Fruit fly (Drosophila melanogaster) whole organism, embryonic: ENCODE measurements around the gene THG.

Source experiments
- Bgb ChIP-seq: fragments of 200-800 bp; sonication (Bioruptor generic); IDR thresholded peaks from 2 replicates; pipeline ENCODE4 v1.3.6; 2022; ENCODE audit warnings: missing biosample characterization, missing genetic modification characterization; ENCODE audit not compliant: partially characterized antibody
- Blimp-1 ChIP-seq: fragments of 200-800 bp; sonication (Bioruptor generic); optimal IDR thresholded peaks from 3 replicates; lab custom pipeline; 2018; ENCODE audit warnings: missing biosample characterization, missing genetic modification characterization, mild to moderate bottlenecking, moderate library complexity, missing genetic modification reagents
- CG1024 ChIP-seq: fragments of 200-800 bp; sonication (Bioruptor generic); IDR thresholded peaks from 2 replicates; pipeline ENCODE4 v1.3.6; 2022; ENCODE audit warnings: missing biosample characterization, missing genetic modification characterization
- CG10543 ChIP-seq: fragments of 200-800 bp; sonication (Bioruptor generic); optimal IDR thresholded peaks from 3 replicates; lab custom pipeline; 2017; ENCODE audit warnings: missing biosample characterization, mild to moderate bottlenecking, missing genetic modification characterization, moderate library complexity
- CG10654 ChIP-seq: fragments of 200-800 bp; sonication (Bioruptor generic); optimal IDR thresholded peaks from 2 replicates; lab custom pipeline; 2016; ENCODE audit warnings: missing biosample characterization, missing genetic modification characterization
- CG12155 ChIP-seq: fragments of 200-800 bp; sonication (Bioruptor generic); optimal IDR thresholded peaks from 3 replicates; lab custom pipeline; 2016; ENCODE audit warnings: missing biosample characterization, missing genetic modification characterization
- CG12219 ChIP-seq: fragments of 200-800 bp; sonication (Bioruptor generic); optimal IDR thresholded peaks from 3 replicates; lab custom pipeline; 2018; ENCODE audit warnings: missing biosample characterization, mild to moderate bottlenecking, missing genetic modification characterization
- CG17359 ChIP-seq: fragments of 200-800 bp; sonication (Bioruptor generic); optimal IDR thresholded peaks from 3 replicates; lab custom pipeline; 2018; ENCODE audit warnings: missing biosample characterization, mild to moderate bottlenecking, missing genetic modification characterization, moderate library complexity
- CG18011 ChIP-seq: fragments of 200-800 bp; sonication (Bioruptor generic); optimal IDR thresholded peaks from 2 replicates; lab custom pipeline; 2017; ENCODE audit warnings: missing biosample characterization, missing genetic modification characterization, mild to moderate bottlenecking, moderate library complexity, missing genotype
- CG18764 ChIP-seq: fragments of 200-800 bp; sonication (Bioruptor generic); optimal IDR thresholded peaks from 3 replicates; lab custom pipeline; 2016; ENCODE audit warnings: missing biosample characterization, missing genetic modification characterization
- CG2120 ChIP-seq: fragments of 200-800 bp; sonication (Bioruptor generic); optimal IDR thresholded peaks from 3 replicates; lab custom pipeline; 2016; ENCODE audit warnings: missing biosample characterization, missing genetic modification characterization
- CG32532 ChIP-seq: fragments of 200-800 bp; sonication (Bioruptor generic); IDR thresholded peaks from 2 replicates; pipeline ENCODE4 v1.3.6; 2022; ENCODE audit warnings: missing biosample characterization, missing genetic modification characterization
- CG34224 ChIP-seq: fragments of 200-800 bp; sonication (Bioruptor generic); IDR thresholded peaks from 3 replicates; pipeline ENCODE4 v1.3.6; 2022; ENCODE audit warnings: missing biosample characterization, missing genetic modification characterization; ENCODE audit not compliant: partially characterized antibody
- CG5953 ChIP-seq: fragments of 200-800 bp; sonication (Bioruptor generic); IDR thresholded peaks from 2 replicates; pipeline ENCODE4 v1.3.6; 2022; ENCODE audit warnings: missing biosample characterization, missing genetic modification characterization
- CG6765 ChIP-seq: fragments of 200-800 bp; sonication (Bioruptor generic); optimal IDR thresholded peaks from 3 replicates; lab custom pipeline; 2017; ENCODE audit warnings: missing biosample characterization, mild to moderate bottlenecking, missing genetic modification characterization
- CG8944 ChIP-seq: fragments of 200-800 bp; sonication (Bioruptor generic); optimal IDR thresholded peaks from 3 replicates; lab custom pipeline; 2016; ENCODE audit warnings: missing biosample characterization, missing genetic modification characterization
- CkIIα-i1 ChIP-seq: fragments of 200-800 bp; sonication (Bioruptor generic); IDR thresholded peaks from 2 replicates; pipeline ENCODE4 v1.3.6; 2022; ENCODE audit warnings: missing biosample characterization, missing genetic modification characterization
- D ChIP-seq, 2 experiments: fragments of 200-800 bp in 1 of 2; fragments of >200 bp in 1 of 2; sonication (Bioruptor generic) in 1 of 2; optimal IDR thresholded peaks; 2 replicates in 1 of 2; 3 replicates in 1 of 2; lab custom pipeline; 2017; ENCODE audit warnings: mild to moderate bottlenecking in 1 of 2, missing biosample characterization in 1 of 2, missing genetic modification characterization in 1 of 2, missing genetic modification reagents in 1 of 2
- Eip74EF ChIP-seq, 2 experiments: fragments of 200-800 bp in 1 of 2; fragments of >200 bp in 1 of 2; sonication (Bioruptor generic) in 1 of 2; optimal IDR thresholded peaks; 2 replicates each; lab custom pipeline; 2017 to 2019; ENCODE audit warnings: missing biosample characterization in 2 of 2, missing genetic modification characterization in 2 of 2, mild to moderate bottlenecking in 1 of 2, moderate library complexity in 1 of 2
- Fer1 ChIP-seq: fragments of 200-800 bp; sonication (Bioruptor generic); optimal IDR thresholded peaks from 2 replicates; lab custom pipeline; 2017; ENCODE audit warnings: missing biosample characterization, mild to moderate bottlenecking, missing genetic modification characterization
- H2.0 ChIP-seq: fragments of 200-800 bp; sonication (Bioruptor generic); IDR thresholded peaks from 2 replicates; pipeline ENCODE4 v1.3.6; 2022; ENCODE audit warnings: missing biosample characterization, missing genetic modification characterization
- Med ChIP-seq: fragments of 200-800 bp; sonication (Bioruptor generic); peaks from one replicate; lab custom pipeline; 2016; ENCODE audit warnings: missing biosample characterization, missing genetic modification characterization, mild to moderate bottlenecking, inconsistent platforms, moderate library complexity
- NC2α ChIP-seq: fragments of 200-800 bp; sonication (Bioruptor generic); optimal IDR thresholded peaks from 2 replicates; lab custom pipeline; 2016; ENCODE audit warnings: missing biosample characterization, missing genetic modification characterization
- Nf-YB ChIP-seq: fragments of 200-800 bp; sonication (Bioruptor generic); optimal IDR thresholded peaks from 3 replicates; lab custom pipeline; 2019; ENCODE audit warnings: missing biosample characterization, mild to moderate bottlenecking, missing genetic modification characterization, moderate library complexity
- Oaz ChIP-seq: fragments of 200-800 bp; sonication (Bioruptor generic); IDR thresholded peaks from 2 replicates; pipeline ENCODE4 v1.3.6; 2022; ENCODE audit warnings: missing biosample characterization, missing genetic modification characterization
- Optix ChIP-seq: fragments of 200-800 bp; sonication (Bioruptor generic); IDR thresholded peaks from 3 replicates; pipeline ENCODE4 v1.3.6; 2022; ENCODE audit warnings: missing biosample characterization, missing genetic modification characterization
- abd-A ChIP-seq: fragments of 200-800 bp; sonication (Bioruptor generic); optimal IDR thresholded peaks from 3 replicates; lab custom pipeline; 2019; ENCODE audit warnings: missing biosample characterization, mild to moderate bottlenecking, missing genetic modification characterization, moderate library complexity
- amos ChIP-seq: fragments of 200-800 bp; sonication (Bioruptor generic); IDR thresholded peaks from 2 replicates; pipeline ENCODE4 v1.3.6; 2022; ENCODE audit warnings: missing biosample characterization, missing genetic modification characterization; ENCODE audit not compliant: partially characterized antibody
- ato ChIP-seq: fragments of 200-800 bp; sonication (Bioruptor generic); IDR thresholded peaks from 2 replicates; pipeline ENCODE4 v1.3.6; 2022; ENCODE audit warnings: missing biosample characterization, missing genetic modification characterization; ENCODE audit not compliant: partially characterized antibody
- bowl ChIP-seq: fragments of 200-800 bp; sonication (Bioruptor generic); IDR thresholded peaks from 2 replicates; pipeline ENCODE4 v1.3.6; 2022; ENCODE audit warnings: missing biosample characterization, missing genetic modification characterization
- bsh ChIP-seq, 2 experiments: fragments of 200-800 bp; sonication (Bioruptor generic); optimal IDR thresholded peaks; 2 replicates each; lab custom pipeline; 2017 to 2018; ENCODE audit warnings: mild to moderate bottlenecking in 2 of 2, missing biosample characterization in 2 of 2, missing genetic modification characterization in 2 of 2, moderate library complexity in 1 of 2
- ci ChIP-seq: fragments of 200-800 bp; sonication (Bioruptor generic); IDR thresholded peaks from 3 replicates; pipeline ENCODE4 v1.3.6; 2022; ENCODE audit warnings: missing biosample characterization, missing genetic modification characterization
- corto ChIP-seq: fragments of 200-800 bp; sonication (Bioruptor generic); optimal IDR thresholded peaks from 2 replicates; lab custom pipeline; 2016; ENCODE audit warnings: missing biosample characterization, mild to moderate bottlenecking, missing genetic modification characterization, moderate library complexity
- crp ChIP-seq, 2 experiments: fragments of 200-800 bp; sonication (Bioruptor generic); optimal IDR thresholded peaks; 2 replicates in 1 of 2; 3 replicates in 1 of 2; lab custom pipeline; 2017; ENCODE audit warnings: missing biosample characterization in 2 of 2, missing genetic modification characterization in 2 of 2, mild to moderate bottlenecking in 1 of 2, moderate library complexity in 1 of 2
- danr ChIP-seq: fragments of 200-800 bp; sonication (Bioruptor generic); IDR thresholded peaks from 2 replicates; pipeline ENCODE4 v1.3.6; 2022; ENCODE audit warnings: missing biosample characterization, missing genetic modification characterization
- dati ChIP-seq: fragments of 200-800 bp; sonication (Bioruptor generic); IDR thresholded peaks from 2 replicates; pipeline ENCODE4 v1.3.6; 2022; ENCODE audit warnings: missing biosample characterization, missing genetic modification characterization
- dmrt99B ChIP-seq: fragments of 200-800 bp; sonication (Bioruptor generic); optimal IDR thresholded peaks from 2 replicates; lab custom pipeline; 2018; ENCODE audit warnings: missing biosample characterization, mild to moderate bottlenecking, missing genetic modification characterization, moderate library complexity
- ewg ChIP-seq: fragments of 200-800 bp; sonication (Bioruptor generic); optimal IDR thresholded peaks from 3 replicates; lab custom pipeline; 2017; ENCODE audit warnings: mild to moderate bottlenecking, missing biosample characterization, missing genetic modification reagents, missing genetic modification characterization
- eyg ChIP-seq: fragments of 200-800 bp; sonication (Bioruptor generic); optimal IDR thresholded peaks from 3 replicates; lab custom pipeline; 2016; ENCODE audit warnings: missing biosample characterization, missing genetic modification characterization
- hb ChIP-seq: fragments of 200-800 bp; sonication (Bioruptor generic); IDR thresholded peaks from 3 replicates; pipeline ENCODE4 v1.3.6; 2022; ENCODE audit warnings: missing biosample characterization, missing genetic modification characterization; ENCODE audit not compliant: partially characterized antibody
- nerfin-1 ChIP-seq: fragments of 200-800 bp; sonication (Bioruptor generic); optimal IDR thresholded peaks from 3 replicates; lab custom pipeline; 2019; ENCODE audit warnings: missing biosample characterization, mild to moderate bottlenecking, missing genetic modification characterization, moderate library complexity
- scrt ChIP-seq: fragments of 200-800 bp; sonication (Bioruptor generic); optimal IDR thresholded peaks from 2 replicates; lab custom pipeline; 2018; ENCODE audit warnings: missing biosample characterization, mild to moderate bottlenecking, missing genetic modification characterization, moderate library complexity
- sima ChIP-seq: fragments of 200-800 bp; sonication (Bioruptor generic); optimal IDR thresholded peaks from 2 replicates; lab custom pipeline; 2016; ENCODE audit warnings: missing biosample characterization, missing genetic modification characterization
- sisA ChIP-seq: fragments of 200-800 bp; sonication (Bioruptor generic); IDR thresholded peaks from 2 replicates; pipeline ENCODE4 v1.3.6; 2022; ENCODE audit warnings: missing biosample characterization, missing genetic modification characterization
- tgo ChIP-seq: fragments of 200-800 bp; sonication (Bioruptor generic); IDR thresholded peaks from 3 replicates; pipeline ENCODE4 v1.3.6; 2022; ENCODE audit warnings: missing biosample characterization, missing genetic modification characterization
- tin ChIP-seq: fragments of 200-800 bp; sonication (Bioruptor generic); optimal IDR thresholded peaks from 3 replicates; lab custom pipeline; 2016; ENCODE audit warnings: missing biosample characterization, missing genetic modification characterization
- tio ChIP-seq: fragments of 200-800 bp; sonication (Bioruptor generic); optimal IDR thresholded peaks from 2 replicates; lab custom pipeline; 2017; ENCODE audit warnings: missing biosample characterization, missing genetic modification characterization, inconsistent platforms
- tup ChIP-seq: fragments of 200-800 bp; sonication (Bioruptor generic); optimal IDR thresholded peaks from 2 replicates; lab custom pipeline; 2016; ENCODE audit warnings: missing biosample characterization, mild to moderate bottlenecking, missing genetic modification characterization, moderate library complexity
- unpg ChIP-seq: fragments of 200-800 bp; sonication (Bioruptor generic); optimal IDR thresholded peaks from 3 replicates; lab custom pipeline; 2018; ENCODE audit warnings: missing biosample characterization, mild to moderate bottlenecking, missing genetic modification characterization, moderate library complexity
- vvl ChIP-seq: fragments of 200-800 bp; sonication (Bioruptor generic); IDR thresholded peaks from 2 replicates; pipeline ENCODE4 v1.3.6; 2022; ENCODE audit warnings: missing biosample characterization, missing genetic modification characterization

The THG gene

dm6 chr2L:15011779-15012178 lies 2.3 kb upstream of the THG start (continued):
- TF ChIP-seq ato (GFP tag; lab: Robert Waterston, UW) (no peak), ci (GFP tag; lab: Robert Waterston, UW) (0 out of 3 replicates have a peak, but pooled peaks have one; percentile 25), Med (GFP tag; lab: Kevin White, UChicago) (peak; percentile 34), abd-A (tag; lab: Kevin White, UChicago) (peak; percentile 67), tup (GFP tag; lab: Kevin White, UChicago) (no peak), Oaz (GFP tag; lab: Robert Waterston, UW) (no peak), CG34224 (GFP tag; lab: Robert Waterston, UW) (no peak), CG18011 (GFP tag; lab: Kevin White, UChicago) (no peak), CkIIα-i1 (no peak), CG18764 (no peak), CG8944 (GFP tag; lab: Kevin White, UChicago) (no peak), Bgb (peak; percentile 31; the same call in 1 of the 2 replicates), CG17359 (tag; lab: Kevin White, UChicago) (no peak), crp (GFP tag; optimal IDR thresholded peaks at IDR 0.05; lab: Kevin White, UChicago) (no peak), bsh (GFP tag; optimal IDR thresholded peaks at IDR 0.05; lab: Kevin White, UChicago) (no peak), ewg (peak; percentile 14), Nf-YB (GFP tag; lab: Kevin White, UChicago) (no peak), CG10654 (GFP tag; lab: Kevin White, UChicago) (no peak), D (optimal IDR thresholded peaks at IDR 0.05; lab: Kevin White, UChicago) (no peak), D (GFP tag; optimal IDR thresholded peaks at IDR 0.05; lab: Kevin White, UChicago) (no peak), CG6765 (no peak), sima (GFP tag; lab: Kevin White, UChicago) (no peak), NC2α (GFP tag; lab: Kevin White, UChicago) (no peak), eyg (no peak), tin (GFP tag; lab: Kevin White, UChicago) (no peak), amos (GFP tag; lab: Robert Waterston, UW) (peak; percentile 22; the same call in 1 of the 2 replicates), vvl (GFP tag; lab: Robert Waterston, UW) (no peak), H2.0 (GFP tag; lab: Robert Waterston, UW) (no peak), corto (GFP tag; lab: Kevin White, UChicago) (no peak), tio (GFP tag; lab: Kevin White, UChicago) (no peak), CG32532 (GFP tag; lab: Robert Waterston, UW) (no peak), Eip74EF (GFP tag; optimal IDR thresholded peaks at IDR 0.05; lab: Kevin White, UChicago) (no peak), dmrt99B (tag; lab: Kevin White, UChicago) (no peak), hb (GFP tag; lab: Robert Waterston, UW) (no peak), scrt (GFP tag; lab: Kevin White, UChicago) (peak; percentile 93), Optix (no peak), danr (no peak), CG12219 (GFP tag; lab: Kevin White, UChicago) (no peak), Fer1 (peak; percentile 4), CG2120 (GFP tag; lab: Kevin White, UChicago) (no peak), Blimp-1 (no peak), sisA (GFP tag; lab: Robert Waterston, UW) (no peak), dati (GFP tag; lab: Robert Waterston, UW) (no peak), bowl (GFP tag; lab: Robert Waterston, UW) (no peak), CG1024 (no peak), tgo (GFP tag; lab: Robert Waterston, UW) (no peak), unpg (GFP tag; lab: Kevin White, UChicago) (no peak), nerfin-1 (no peak), CG5953 (no peak), CG10543 (GFP tag; lab: Kevin White, UChicago) (no peak), CG12155 (no peak)
